Fruit fly (Drosophila melanogaster): ENCODE data around the gene CG1835.

dm6 chrX:20623673-20624072 lies 38.0 kb upstream of the CG1835 start, which contains the start of gene RunxA:
- TF ChIP-seq Dll (optimal IDR thresholded peaks at IDR 0.05) (no peak), pan (optimal IDR thresholded peaks at IDR 0.05) (no peak), EcR (GFP tag; optimal IDR thresholded peaks at IDR 0.05) (no peak), psq (optimal IDR thresholded peaks at IDR 0.05) (no peak), usp (GFP tag; optimal IDR thresholded peaks at IDR 0.05) (no peak), CG8478 (optimal IDR thresholded peaks at IDR 0.05) (no peak)
